Worm (Caenorhabditis elegans) whole organism, L4/young adult: ENCODE results near the gene C03B1.5.

Source experiments
- dao-5 ChIP-seq: sonication (generic microtip); optimal IDR thresholded peaks from 2 replicates; lab custom pipeline; 2016; ENCODE audit warnings: missing genotype, missing genetic modification characterization, moderate library complexity, missing compliant biosample characterization
- him-1 ChIP-seq: sonication (generic microtip); optimal IDR thresholded peaks from 2 replicates; lab custom pipeline; 2016; ENCODE audit warnings: missing genotype, missing genetic modification reagents, missing genetic modification characterization, missing compliant biosample characterization

DNA sequence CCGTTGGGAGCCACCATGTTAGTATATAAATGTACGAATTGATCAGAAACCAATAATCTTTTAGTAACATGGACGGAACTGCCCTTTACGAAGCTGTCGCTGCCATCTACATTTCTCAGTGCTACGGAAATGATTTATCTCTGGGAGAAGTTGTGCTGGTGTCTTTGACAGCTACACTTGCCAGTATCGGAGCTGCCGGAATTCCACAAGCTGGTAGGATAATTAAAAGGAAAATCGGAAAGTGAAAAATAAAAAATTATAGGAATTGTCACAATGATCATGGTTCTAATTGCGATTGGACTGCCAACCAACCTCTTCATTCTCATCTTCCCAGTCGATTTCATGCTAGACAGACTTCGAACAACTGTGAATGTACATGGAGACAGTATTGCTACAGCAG is 50.5 kb downstream of the C03B1.5 start:
- TF ChIP-seq him-1 (tag; lab: Kevin White, UChicago) (no peak), dao-5 (tag; lab: Kevin White, UChicago) (no peak)
